Worm (Caenorhabditis elegans) whole organism, late embryonic: ENCODE data around the gene srp-3.

ENCODE experiments used
- K02D7.2 ChIP-seq: sonication (generic microtip); optimal IDR thresholded peaks from 2 replicates; lab custom pipeline; 2017; ENCODE audit warnings: mild to moderate bottlenecking, missing genetic modification characterization, missing compliant biosample characterization
- K09A11.1 ChIP-seq: sonication (generic microtip); optimal IDR thresholded peaks from 2 replicates; lab custom pipeline; 2017; ENCODE audit warnings: antibody characterized with exemption, mild to moderate bottlenecking, missing genetic modification characterization, missing compliant biosample characterization; ENCODE audit not compliant: insufficient read depth
- T23F11.4 ChIP-seq: fragments of 200-800 bp; sonication (Bioruptor generic); optimal IDR thresholded peaks from 2 replicates; lab custom pipeline; 2018; ENCODE audit warnings: mild to moderate bottlenecking, missing genetic modification characterization, missing compliant biosample characterization
- ceh-18 ChIP-seq: sonication (generic microtip); optimal IDR thresholded peaks from 2 replicates; lab custom pipeline; 2016; ENCODE audit warnings: missing genetic modification characterization, missing compliant biosample characterization
- ceh-2 ChIP-seq: sonication (generic microtip); optimal IDR thresholded peaks from 2 replicates; lab custom pipeline; 2016; ENCODE audit warnings: missing genotype, missing genetic modification characterization, missing compliant biosample characterization
- ceh-22 ChIP-seq: sonication (generic microtip); optimal IDR thresholded peaks from 2 replicates; lab custom pipeline; 2017; ENCODE audit warnings: missing biosample characterization, missing genetic modification characterization
- ceh-31 ChIP-seq: sonication (generic microtip); optimal IDR thresholded peaks from 2 replicates; lab custom pipeline; 2016; ENCODE audit warnings: missing genetic modification characterization, missing compliant biosample characterization
- ceh-45 ChIP-seq: fragments of 200-800 bp; sonication (Bioruptor generic); IDR thresholded peaks from 2 replicates; pipeline ENCODE4 v1.3.6; 2022; ENCODE audit warnings: missing genetic modification reagents, missing genetic modification characterization, missing compliant biosample characterization
- ceh-48 ChIP-seq: sonication (generic microtip); optimal IDR thresholded peaks from 2 replicates; lab custom pipeline; 2016; ENCODE audit warnings: missing genetic modification characterization, inconsistent platforms, missing compliant biosample characterization
- ceh-6 ChIP-seq: fragments of 200-800 bp; sonication (Bioruptor generic); optimal IDR thresholded peaks from 2 replicates; lab custom pipeline; 2018; ENCODE audit warnings: mild to moderate bottlenecking, missing genetic modification characterization, missing compliant biosample characterization
- ceh-9 ChIP-seq: sonication (generic microtip); optimal IDR thresholded peaks from 2 replicates; lab custom pipeline; 2016; ENCODE audit warnings: mild to moderate bottlenecking, missing genetic modification characterization, inconsistent platforms, missing compliant biosample characterization
- che-1 ChIP-seq: sonication (generic microtip); optimal IDR thresholded peaks from 2 replicates; lab custom pipeline; 2016; ENCODE audit warnings: mild to moderate bottlenecking, missing genetic modification characterization, missing compliant biosample characterization
- dmd-4 ChIP-seq: sonication (generic microtip); optimal IDR thresholded peaks from 2 replicates; lab custom pipeline; 2016; ENCODE audit warnings: borderline replicate concordance, missing genetic modification characterization, missing compliant biosample characterization
- ets-4 ChIP-seq: sonication (generic microtip); optimal IDR thresholded peaks from 2 replicates; lab custom pipeline; 2016; ENCODE audit warnings: missing genetic modification characterization, missing compliant biosample characterization
- fkh-6 ChIP-seq: sonication (generic microtip); optimal IDR thresholded peaks from 2 replicates; lab custom pipeline; 2016; ENCODE audit warnings: missing genetic modification characterization, missing compliant biosample characterization
- hlh-13 ChIP-seq: fragments of 200-800 bp; sonication (Bioruptor generic); optimal IDR thresholded peaks from 2 replicates; lab custom pipeline; 2018; ENCODE audit warnings: mild to moderate bottlenecking, missing genetic modification characterization, missing compliant biosample characterization
- hlh-15 ChIP-seq: sonication (generic microtip); optimal IDR thresholded peaks from 2 replicates; lab custom pipeline; 2016; ENCODE audit warnings: missing genetic modification characterization, missing compliant biosample characterization
- hlh-6 ChIP-seq: sonication (generic microtip); optimal IDR thresholded peaks from 2 replicates; lab custom pipeline; 2016; ENCODE audit warnings: missing genotype, missing genetic modification characterization, missing compliant biosample characterization
- lin-11 ChIP-seq: fragments of 200-800 bp; sonication (Bioruptor generic); optimal IDR thresholded peaks from 2 replicates; lab custom pipeline; 2018; ENCODE audit warnings: mild to moderate bottlenecking, missing genetic modification characterization, missing compliant biosample characterization
- nhr-232 ChIP-seq: sonication (generic microtip); optimal IDR thresholded peaks from 2 replicates; lab custom pipeline; 2016; ENCODE audit warnings: missing genetic modification characterization, missing compliant biosample characterization
- odd-2 ChIP-seq: sonication (generic microtip); optimal IDR thresholded peaks from 2 replicates; lab custom pipeline; 2017; ENCODE audit warnings: antibody characterized with exemption, mild to moderate bottlenecking, missing genetic modification characterization, missing compliant biosample characterization
- pat-9 ChIP-seq: fragments of 200-800 bp; sonication (Bioruptor generic); optimal IDR thresholded peaks from 2 replicates; lab custom pipeline; 2018; ENCODE audit warnings: mild to moderate bottlenecking, missing genetic modification characterization, moderate library complexity, missing compliant biosample characterization
- pax-1 ChIP-seq: fragments of 150-350 bp; optimal IDR thresholded peaks from 2 replicates; lab custom pipeline; 2014; ENCODE audit warnings: missing biosample characterization, missing genetic modification characterization
- pha-2 ChIP-seq: sonication (generic microtip); optimal IDR thresholded peaks from 2 replicates; lab custom pipeline; 2017; ENCODE audit warnings: mild to moderate bottlenecking, missing genetic modification characterization, missing compliant biosample characterization
- pqm-1 ChIP-seq: sonication (generic microtip); optimal IDR thresholded peaks from 2 replicates; lab custom pipeline; 2016; ENCODE audit warnings: missing genetic modification characterization, missing compliant biosample characterization
- pros-1 ChIP-seq: fragments of 150-350 bp; optimal IDR thresholded peaks from 2 replicates; lab custom pipeline; 2014; ENCODE audit warnings: missing biosample characterization, missing genetic modification reagents, missing genetic modification characterization
- ref-2 ChIP-seq: sonication (generic microtip); optimal IDR thresholded peaks from 2 replicates; lab custom pipeline; 2016; ENCODE audit warnings: missing genetic modification characterization, missing compliant biosample characterization
- rnt-1 ChIP-seq: sonication (generic microtip); optimal IDR thresholded peaks from 2 replicates; lab custom pipeline; 2016; ENCODE audit warnings: missing genetic modification characterization, missing compliant biosample characterization
- sdc-2 ChIP-seq: sonication (generic microtip); optimal IDR thresholded peaks from 2 replicates; lab custom pipeline; 2016; ENCODE audit warnings: missing genotype, missing genetic modification characterization, missing compliant biosample characterization
- sox-4 ChIP-seq: sonication (generic microtip); optimal IDR thresholded peaks from 2 replicates; lab custom pipeline; 2017; ENCODE audit warnings: mild to moderate bottlenecking, missing genetic modification characterization, inconsistent platforms, missing compliant biosample characterization
- syd-9 ChIP-seq: sonication (generic microtip); optimal IDR thresholded peaks from 2 replicates; lab custom pipeline; 2016; ENCODE audit warnings: mild to moderate bottlenecking, missing genetic modification characterization, moderate library complexity, missing compliant biosample characterization
- ttx-3 ChIP-seq: sonication (generic microtip); optimal IDR thresholded peaks from 2 replicates; lab custom pipeline; 2016; ENCODE audit warnings: missing genetic modification reagents, missing genetic modification characterization, missing compliant biosample characterization
- unc-3 ChIP-seq, 2 experiments: fragments of 200-800 bp in 1 of 2; sonication (Bioruptor generic) in 1 of 2; sonication (generic microtip) in 1 of 2; conservative IDR thresholded peaks in 1 of 2; optimal IDR thresholded peaks in 1 of 2; 2 replicates each; pipeline versions ENCODE4 v1.3.6 to Lab custom; 2016 to 2022; ENCODE audit warnings: missing compliant biosample characterization in 2 of 2, missing genetic modification characterization in 2 of 2, missing genetic modification reagents in 1 of 2
- unc-55 ChIP-seq: sonication (generic microtip); optimal IDR thresholded peaks from 2 replicates; lab custom pipeline; 2017; ENCODE audit warnings: missing biosample characterization, missing genetic modification reagents, missing genetic modification characterization

srp-3 gene

ce11 chrV:1886997-1887396 is 21.6 kb upstream of the srp-3 start:
- TF ChIP-seq pax-1 (tag; lab: Kevin White, UChicago) (no peak), T23F11.4 (GFP tag; lab: Kevin White, UChicago) (no peak), che-1 (tag; lab: Kevin White, UChicago) (no peak), ceh-9 (tag; lab: Kevin White, UChicago) (no peak), sdc-2 (tag; lab: Kevin White, UChicago) (no peak), ceh-18 (no peak), K09A11.1 (tag; lab: Kevin White, UChicago) (no peak), odd-2 (tag; lab: Kevin White, UChicago) (no peak), ref-2 (tag; lab: Kevin White, UChicago) (no peak), nhr-232 (tag; lab: Kevin White, UChicago) (no peak), rnt-1 (no peak), ceh-6 (GFP tag; lab: Kevin White, UChicago) (no peak), pros-1 (tag; lab: Kevin White, UChicago) (no peak), K02D7.2 (tag; lab: Kevin White, UChicago) (no peak), ceh-22 (tag; lab: Kevin White, UChicago) (no peak), pha-2 (tag; lab: Kevin White, UChicago) (no peak), hlh-15 (tag; lab: Kevin White, UChicago) (no peak), hlh-13 (no peak), fkh-6 (no peak), dmd-4 (tag; lab: Kevin White, UChicago) (no peak)

ce11 chrV:1888299-1888698 is 20.3 kb upstream of the srp-3 start:
- TF ChIP-seq ceh-22 (tag; lab: Kevin White, UChicago): no peak
- no peak for TF ChIP-seq pqm-1 (tag; lab: Kevin White, UChicago)
- TF ChIP-seq ceh-2: no peak
- TF ChIP-seq unc-3 (GFP tag; conservative IDR thresholded peaks at IDR 0.05; lab: Robert Waterston, UW): no peak
- no peak for TF ChIP-seq unc-3 (tag; optimal IDR thresholded peaks at IDR 0.05; lab: Kevin White, UChicago)
- no peak for TF ChIP-seq pha-2 (tag; lab: Kevin White, UChicago)
- no peak for TF ChIP-seq lin-11 (tag; lab: Kevin White, UChicago)

ce11 chrV:1889996-1890395 is 18.6 kb upstream of the srp-3 start:
- TF ChIP-seq pat-9 (tag; lab: Kevin White, UChicago): no peak
- TF ChIP-seq ceh-31 (tag; lab: Kevin White, UChicago): no peak
- peak; percentile 60 for TF ChIP-seq unc-55 (GFP tag; lab: Kevin White, UChicago)
- TF ChIP-seq ceh-22 (tag; lab: Kevin White, UChicago): no peak
- TF ChIP-seq, all 69 proteins: peak for 1

- no peak for TF ChIP-seq sox-4 (tag; lab: Kevin White, UChicago)
- no peak for TF ChIP-seq pat-9 (tag; lab: Kevin White, UChicago)
- TF ChIP-seq ets-4 (tag; lab: Kevin White, UChicago): no peak
- no peak for TF ChIP-seq ttx-3 (tag; lab: Kevin White, UChicago)
- TF ChIP-seq ceh-18: no peak
- TF ChIP-seq pha-2 (tag; lab: Kevin White, UChicago): no peak
- TF ChIP-seq pros-1 (tag; lab: Kevin White, UChicago): no peak
- TF ChIP-seq pqm-1 (tag; lab: Kevin White, UChicago): no peak
- TF ChIP-seq nhr-232 (tag; lab: Kevin White, UChicago): no peak
- no peak for TF ChIP-seq sdc-2 (tag; lab: Kevin White, UChicago)
- no peak for TF ChIP-seq fkh-6
- no peak for TF ChIP-seq K09A11.1 (tag; lab: Kevin White, UChicago)
- TF ChIP-seq ceh-48 (tag; lab: Kevin White, UChicago): no peak
Measured at ce11 chrV:1892567-1893277, 15.9 kb upstream of the srp-3 start, which contains the start of gene zig-11. Gene zig-11 (minus strand): TSS chrV:1892939.

ce11 chrV:1895483-1895882 is 13.2 kb upstream of the srp-3 start, which contains the start of gene nphp-2:
Gene nphp-2 (plus strand): TSS chrV:1895783.
- TF ChIP-seq ceh-45 (GFP tag; lab: Robert Waterston, UW): no peak
- no peak for TF ChIP-seq hlh-15 (tag; lab: Kevin White, UChicago)
- TF ChIP-seq hlh-6 (tag; lab: Kevin White, UChicago): no peak
- TF ChIP-seq syd-9 (tag; lab: Kevin White, UChicago): no peak
